Fruit fly (Drosophila melanogaster) whole organism, embryonic: ENCODE data around the gene Dok.

Source experiments
- Aef1 ChIP-seq: fragments of 200-800 bp; sonication (Bioruptor generic); IDR thresholded peaks from 3 replicates; pipeline ENCODE4 v1.3.6; 2022; ENCODE audit warnings: missing biosample characterization, missing genetic modification characterization
- CG10366 ChIP-seq: fragments of 200-800 bp; sonication (Bioruptor generic); IDR thresholded peaks from 2 replicates; pipeline ENCODE4 v1.3.6; 2022; ENCODE audit warnings: missing biosample characterization, missing genetic modification characterization
- CG11085 ChIP-seq: fragments of 200-800 bp; sonication (Bioruptor generic); IDR thresholded peaks from 2 replicates; pipeline ENCODE4 v1.3.6; 2022; ENCODE audit warnings: missing biosample characterization, missing genetic modification characterization
- CG11504 ChIP-seq: fragments of 200-800 bp; sonication (Bioruptor generic); optimal IDR thresholded peaks from 3 replicates; lab custom pipeline; 2019; ENCODE audit warnings: missing biosample characterization, mild to moderate bottlenecking, missing genetic modification characterization, moderate library complexity
- CG11560 ChIP-seq: fragments of 200-800 bp; sonication (Bioruptor generic); IDR thresholded peaks from 3 replicates; pipeline ENCODE4 v1.3.6; 2022; ENCODE audit warnings: missing biosample characterization, missing genetic modification characterization
- CG12744 ChIP-seq: fragments of 200-800 bp; sonication (Bioruptor generic); optimal IDR thresholded peaks from 2 replicates; lab custom pipeline; 2016; ENCODE audit warnings: missing biosample characterization, missing genetic modification characterization
- CG12769 ChIP-seq: fragments of 200-800 bp; sonication (Bioruptor generic); optimal IDR thresholded peaks from 2 replicates; lab custom pipeline; 2019; ENCODE audit warnings: missing biosample characterization, mild to moderate bottlenecking, missing genetic modification characterization, moderate library complexity
- CG17802 ChIP-seq: fragments of 200-800 bp; sonication (Bioruptor generic); optimal IDR thresholded peaks from 2 replicates; lab custom pipeline; 2018; ENCODE audit warnings: missing biosample characterization, mild to moderate bottlenecking, missing genetic modification characterization, moderate library complexity
- CG18599 ChIP-seq: fragments of 200-800 bp; sonication (Bioruptor generic); optimal IDR thresholded peaks from 3 replicates; lab custom pipeline; 2017; ENCODE audit warnings: missing biosample characterization, missing genetic modification characterization, mild to moderate bottlenecking, moderate library complexity, missing genetic modification reagents
- CG18764 ChIP-seq: fragments of 200-800 bp; sonication (Bioruptor generic); optimal IDR thresholded peaks from 3 replicates; lab custom pipeline; 2016; ENCODE audit warnings: missing biosample characterization, missing genetic modification characterization
- CG2116 ChIP-seq: fragments of 200-800 bp; sonication (Bioruptor generic); optimal IDR thresholded peaks from 3 replicates; lab custom pipeline; 2018; ENCODE audit warnings: missing biosample characterization, mild to moderate bottlenecking, missing genetic modification characterization
- CG2120 ChIP-seq: fragments of 200-800 bp; sonication (Bioruptor generic); optimal IDR thresholded peaks from 3 replicates; lab custom pipeline; 2016; ENCODE audit warnings: missing biosample characterization, missing genetic modification characterization
- CG3163 ChIP-seq: fragments of 200-800 bp; sonication (Bioruptor generic); optimal IDR thresholded peaks from 3 replicates; lab custom pipeline; 2016; ENCODE audit warnings: missing biosample characterization, missing genetic modification characterization
- CG3281 ChIP-seq: fragments of 200-800 bp; sonication (Bioruptor generic); optimal IDR thresholded peaks from 3 replicates; lab custom pipeline; 2017; ENCODE audit warnings: missing biosample characterization, mild to moderate bottlenecking, missing genetic modification characterization
- CG5180 ChIP-seq: fragments of 200-800 bp; sonication (Bioruptor generic); optimal IDR thresholded peaks from 3 replicates; lab custom pipeline; 2017; ENCODE audit warnings: missing biosample characterization, missing genetic modification characterization, mild to moderate bottlenecking, moderate library complexity, missing genetic modification reagents
- CG7839 ChIP-seq: fragments of 200-800 bp; sonication (Bioruptor generic); optimal IDR thresholded peaks from 3 replicates; lab custom pipeline; 2018; ENCODE audit warnings: missing biosample characterization, mild to moderate bottlenecking, missing genetic modification characterization, moderate library complexity
- CG7987 ChIP-seq: fragments of 200-800 bp; sonication (Bioruptor generic); optimal IDR thresholded peaks from 2 replicates; lab custom pipeline; 2018; ENCODE audit warnings: missing biosample characterization, mild to moderate bottlenecking, missing genetic modification characterization, moderate library complexity
- CG8290 ChIP-seq, 3 experiments: fragments of 200-800 bp; sonication (Bioruptor generic); optimal IDR thresholded peaks; 2 replicates each; lab custom pipeline; 2016 to 2019; ENCODE audit warnings: missing biosample characterization in 3 of 3, missing genetic modification characterization in 3 of 3, mild to moderate bottlenecking in 2 of 3, moderate library complexity in 1 of 3
- CG8388 ChIP-seq: fragments of 200-800 bp; sonication (Bioruptor generic); optimal IDR thresholded peaks from 2 replicates; lab custom pipeline; 2019; ENCODE audit warnings: missing biosample characterization, mild to moderate bottlenecking, missing genetic modification characterization, moderate library complexity
- CG8765 ChIP-seq: fragments of 200-800 bp; sonication (Bioruptor generic); IDR thresholded peaks from 2 replicates; pipeline ENCODE4 v1.3.6; 2022; ENCODE audit warnings: missing biosample characterization, missing genetic modification characterization
- CG8944 ChIP-seq: fragments of 200-800 bp; sonication (Bioruptor generic); optimal IDR thresholded peaks from 3 replicates; lab custom pipeline; 2016; ENCODE audit warnings: missing biosample characterization, missing genetic modification characterization
- Dek ChIP-seq: fragments of 200-800 bp; sonication (Bioruptor generic); optimal IDR thresholded peaks from 3 replicates; lab custom pipeline; 2019; ENCODE audit warnings: missing biosample characterization, mild to moderate bottlenecking, missing genetic modification characterization, moderate library complexity
- Fer3 ChIP-seq: fragments of 200-800 bp; sonication (Bioruptor generic); optimal IDR thresholded peaks from 2 replicates; lab custom pipeline; 2018; ENCODE audit warnings: missing biosample characterization, mild to moderate bottlenecking, missing genetic modification characterization, moderate library complexity
- Gsc ChIP-seq: fragments of 200-800 bp; sonication (Bioruptor generic); IDR thresholded peaks from 2 replicates; pipeline ENCODE4 v1.3.6; 2022; ENCODE audit warnings: missing biosample characterization, missing genetic modification characterization
- Hr51 ChIP-seq, 2 experiments: fragments of 200-800 bp; sonication (Bioruptor generic); optimal IDR thresholded peaks; 2 replicates in 1 of 2; 3 replicates in 1 of 2; lab custom pipeline; 2016 to 2018; ENCODE audit warnings: missing biosample characterization in 2 of 2, missing genetic modification characterization in 2 of 2, mild to moderate bottlenecking in 1 of 2, moderate library complexity in 1 of 2
- Nf-YA ChIP-seq: fragments of 200-800 bp; sonication (Bioruptor generic); IDR thresholded peaks from 2 replicates; pipeline ENCODE4 v1.3.6; 2022; ENCODE audit warnings: missing biosample characterization, missing genetic modification characterization
- Pdp1 ChIP-seq, 2 experiments: fragments of 200-800 bp; sonication (Bioruptor generic); optimal IDR thresholded peaks; 3 replicates each; lab custom pipeline; 2016; ENCODE audit warnings: missing biosample characterization in 2 of 2, missing genetic modification characterization in 2 of 2, mild to moderate bottlenecking in 1 of 2, moderate library complexity in 1 of 2
- Ptx1 ChIP-seq: fragments of 200-800 bp; sonication (Bioruptor generic); IDR thresholded peaks from 2 replicates; pipeline ENCODE4 v1.3.6; 2022; ENCODE audit warnings: missing biosample characterization, missing genetic modification characterization
- Six4 ChIP-seq: fragments of 200-800 bp; sonication (Bioruptor generic); optimal IDR thresholded peaks from 2 replicates; lab custom pipeline; 2016; ENCODE audit warnings: missing biosample characterization, missing genetic modification characterization
- Sox100B ChIP-seq: fragments of 200-800 bp; sonication (Bioruptor generic); optimal IDR thresholded peaks from 3 replicates; lab custom pipeline; 2018; ENCODE audit warnings: missing biosample characterization, mild to moderate bottlenecking, missing genetic modification characterization
- bcd ChIP-seq: fragments of 200-800 bp; sonication (Bioruptor generic); optimal IDR thresholded peaks from 2 replicates; lab custom pipeline; 2017; ENCODE audit warnings: missing biosample characterization, mild to moderate bottlenecking, missing genetic modification characterization
- bigmax ChIP-seq: fragments of 200-800 bp; sonication (Bioruptor generic); optimal IDR thresholded peaks from 2 replicates; lab custom pipeline; 2018; ENCODE audit warnings: missing biosample characterization, mild to moderate bottlenecking, missing genetic modification characterization
- chm ChIP-seq: fragments of 200-800 bp; sonication (Bioruptor generic); IDR thresholded peaks from 2 replicates; pipeline ENCODE4 v1.3.6; 2022; ENCODE audit warnings: missing biosample characterization, missing genetic modification characterization
- corto ChIP-seq: fragments of 200-800 bp; sonication (Bioruptor generic); optimal IDR thresholded peaks from 2 replicates; lab custom pipeline; 2016; ENCODE audit warnings: missing biosample characterization, mild to moderate bottlenecking, missing genetic modification characterization, moderate library complexity
- dati ChIP-seq: fragments of 200-800 bp; sonication (Bioruptor generic); IDR thresholded peaks from 2 replicates; pipeline ENCODE4 v1.3.6; 2022; ENCODE audit warnings: missing biosample characterization, missing genetic modification characterization
- exex ChIP-seq: fragments of 200-800 bp; sonication (Bioruptor generic); optimal IDR thresholded peaks from 4 replicates; lab custom pipeline; 2018; ENCODE audit warnings: missing biosample characterization, mild to moderate bottlenecking, missing genetic modification characterization, moderate library complexity
- hth ChIP-seq: fragments of >200 bp; optimal IDR thresholded peaks from 2 replicates; lab custom pipeline; 2017; ENCODE audit warnings: inconsistent platforms
- kah ChIP-seq: fragments of 200-800 bp; sonication (Bioruptor generic); optimal IDR thresholded peaks from 2 replicates; lab custom pipeline; 2018; ENCODE audit warnings: missing biosample characterization, mild to moderate bottlenecking, missing genetic modification characterization
- nmo ChIP-seq: fragments of 200-800 bp; sonication (Bioruptor generic); optimal IDR thresholded peaks from 2 replicates; lab custom pipeline; 2018; ENCODE audit warnings: missing biosample characterization, mild to moderate bottlenecking, missing genetic modification characterization, moderate library complexity
- pros ChIP-seq: fragments of 200-800 bp; sonication (Bioruptor generic); optimal IDR thresholded peaks from 3 replicates; lab custom pipeline; 2019; ENCODE audit warnings: missing biosample characterization, mild to moderate bottlenecking, missing genetic modification characterization, moderate library complexity
- repo ChIP-seq: fragments of 200-800 bp; sonication (Bioruptor generic); optimal IDR thresholded peaks from 2 replicates; lab custom pipeline; 2016; ENCODE audit warnings: missing biosample characterization, missing genetic modification characterization
- sc ChIP-seq, 3 experiments: fragments of >200 bp in 2 of 3; fragments of 200-800 bp in 1 of 3; sonication (Bioruptor generic) in 1 of 3; optimal IDR thresholded peaks; 2 replicates in 2 of 3; 3 replicates in 1 of 3; lab custom pipeline; 2017; ENCODE audit warnings: mild to moderate bottlenecking in 1 of 3, missing biosample characterization in 1 of 3, missing genetic modification characterization in 1 of 3, missing genetic modification reagents in 1 of 3
- so ChIP-seq: fragments of 200-800 bp; sonication (Bioruptor generic); IDR thresholded peaks from 3 replicates; pipeline ENCODE4 v1.3.6; 2022; ENCODE audit warnings: missing biosample characterization, missing genetic modification characterization
- stwl ChIP-seq: fragments of 200-800 bp; sonication (Bioruptor generic); optimal IDR thresholded peaks from 3 replicates; lab custom pipeline; 2018; ENCODE audit warnings: missing biosample characterization, mild to moderate bottlenecking, missing genetic modification characterization, moderate library complexity
- tap ChIP-seq: fragments of 200-800 bp; optimal IDR thresholded peaks from 3 replicates; lab custom pipeline; 2019; ENCODE audit warnings: missing biosample characterization, mild to moderate bottlenecking, missing genetic modification characterization, moderate library complexity
- zfh1 ChIP-seq: fragments of 200-800 bp; sonication (Bioruptor generic); IDR thresholded peaks from 3 replicates; pipeline ENCODE4 v1.3.6; 2022; ENCODE audit warnings: missing biosample characterization, missing genetic modification characterization

Dok gene

DNA sequence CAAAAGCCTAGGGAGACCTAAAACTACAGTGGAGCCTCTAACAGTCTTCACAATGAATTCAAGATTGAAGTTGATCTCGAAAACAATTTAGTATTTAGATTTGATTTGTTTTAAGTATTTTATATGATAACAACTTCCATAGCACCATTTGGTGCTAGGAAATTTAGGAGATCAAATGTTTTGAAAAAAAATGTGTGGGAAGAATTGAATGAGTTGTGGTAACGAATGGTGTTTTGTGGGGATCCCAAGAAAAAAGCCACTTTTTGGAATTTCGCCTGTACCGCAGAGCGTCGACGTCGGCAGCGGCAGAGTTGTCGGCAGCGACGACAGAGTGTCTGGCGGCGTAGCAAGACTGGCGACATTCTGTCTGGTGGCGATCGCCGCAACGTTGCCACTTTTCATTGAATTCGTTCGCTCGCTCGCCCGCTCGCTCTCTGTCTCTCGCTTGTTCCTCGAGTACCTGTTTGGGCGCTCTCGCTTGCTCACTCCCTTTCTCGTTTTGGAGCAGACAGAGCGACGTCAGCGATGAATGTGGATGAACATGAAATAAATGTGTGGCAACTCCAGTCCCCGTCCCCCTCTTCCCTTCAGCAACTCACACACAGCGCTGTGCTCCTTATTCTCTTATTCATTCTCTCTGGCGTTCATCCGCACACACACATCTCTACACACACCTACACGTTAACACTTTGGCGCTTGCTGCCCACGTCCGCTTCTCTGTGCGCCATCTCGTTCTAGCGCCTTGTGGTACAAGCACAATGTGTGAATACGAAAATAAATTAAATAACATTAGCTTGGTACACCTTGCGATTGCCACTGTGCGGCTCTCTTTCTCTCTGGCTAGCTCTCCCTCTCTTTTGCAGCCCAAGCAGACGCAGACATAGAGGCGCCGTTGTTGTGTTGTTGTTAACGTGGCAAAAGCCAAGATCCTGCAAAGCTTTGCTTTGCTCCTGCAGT lies 24.3 kb upstream of the Dok start (continued):
- TF ChIP-seq Pdp1 (GFP tag; optimal IDR thresholded peaks at IDR 0.05; lab: Kevin White, UChicago) (peak; percentile 7 to 79), CG12769 (peak; percentile 81), CG3281 (GFP tag; lab: Kevin White, UChicago) (peak; percentile 67), CG3163 (GFP tag; lab: Kevin White, UChicago) (peak; percentile 20), CG8765 (GFP tag; lab: Robert Waterston, UW) (no peak), so (GFP tag; lab: Robert Waterston, UW) (peak; percentile 24; the same call in 1 of the 3 replicates), CG7839 (tag; lab: Kevin White, UChicago) (peak; percentile 60), CG2120 (peak; percentile 72), CG8388 (GFP tag; lab: Kevin White, UChicago) (peak; percentile 26), Dek (tag; lab: Kevin White, UChicago) (peak; percentile 31), zfh1 (no peak; the same call in 2 of the 3 replicates), CG10366 (GFP tag; lab: Robert Waterston, UW) (peak; percentile 29; the same call in 1 of the 2 replicates), CG17802 (tag; lab: Kevin White, UChicago) (no peak), CG18599 (GFP tag; lab: Kevin White, UChicago) (peak; percentile 67), Gsc (GFP tag; lab: Robert Waterston, UW) (no peak), repo (GFP tag; lab: Kevin White, UChicago) (no peak), CG18764 (GFP tag; lab: Kevin White, UChicago) (no peak), kah (GFP tag; lab: Kevin White, UChicago) (no peak), bcd (GFP tag; lab: Kevin White, UChicago) (peak; percentile 38), nmo (GFP tag; lab: Kevin White, UChicago) (peak; percentile 48), CG2116 (GFP tag; lab: Kevin White, UChicago) (no peak), CG11085 (GFP tag; lab: Robert Waterston, UW) (no peak), CG11560 (tag; lab: Robert Waterston, UW) (0 out of 3 replicates have a peak, but pooled peaks have one; percentile 9), Hr51 (GFP tag; optimal IDR thresholded peaks at IDR 0.05; lab: Kevin White, UChicago) (peak in 1 of 2 experiments; percentile 70)

- TF ChIP-seq Aef1 (GFP tag; lab: Robert Waterston, UW) (peak; percentile 72), CG10366 (GFP tag; lab: Robert Waterston, UW) (0 out of 2 replicates have a peak, but pooled peaks have one; percentile 7), CG8290 (GFP tag; optimal IDR thresholded peaks at IDR 0.05; lab: Kevin White, UChicago) (no peak), CG8290 (tag; optimal IDR thresholded peaks at IDR 0.05; lab: Kevin White, UChicago) (peak in 1 of 2 experiments; percentile 59), CG12744 (GFP tag; lab: Kevin White, UChicago) (no peak), bigmax (no peak), CG8944 (GFP tag; lab: Kevin White, UChicago) (no peak), stwl (no peak), Nf-YA (0 out of 2 replicates have a peak, but pooled peaks have one; percentile 36), Six4 (no peak), Ptx1 (peak; percentile 30; the same call in 1 of the 2 replicates), tap (tag; lab: Kevin White, UChicago) (no peak), hth (lab: Kevin White, UChicago) (no peak), chm (GFP tag; lab: Robert Waterston, UW) (no peak), sc (optimal IDR thresholded peaks at IDR 0.05; lab: Kevin White, UChicago) (no peak), sc (GFP tag; optimal IDR thresholded peaks at IDR 0.05; lab: Kevin White, UChicago) (no peak), CG7987 (GFP tag; lab: Kevin White, UChicago) (no peak), Sox100B (GFP tag; lab: Kevin White, UChicago) (peak; percentile 14), exex (tag; lab: Kevin White, UChicago) (no peak), corto (no peak), pros (GFP tag; lab: Kevin White, UChicago) (no peak), dati (GFP tag; lab: Robert Waterston, UW) (no peak), Fer3 (peak; percentile 10), CG11504 (peak; percentile 29), CG5180 (GFP tag; lab: Kevin White, UChicago) (no peak)
Observed at dm6 chrX:7300356-7300721, 23.7 kb upstream of the Dok start.
